Fruit fly (Drosophila melanogaster) whole organism, embryonic: Measurements from ENCODE around the gene Hrd3.
A peak's percentile ranks its signal among the peaks of the same experiment; 100 is the strongest.

Source experiments
- Atf3 ChIP-seq: fragments of 200-800 bp; sonication (Bioruptor generic); optimal IDR thresholded peaks from 3 replicates; lab custom pipeline; 2016; ENCODE audit warnings: missing biosample characterization, missing genetic modification characterization
- Awh ChIP-seq: fragments of 200-800 bp; sonication (Bioruptor generic); IDR thresholded peaks from 2 replicates; pipeline ENCODE4, ENCODE4 v1.3.6; 2022; ENCODE audit warnings: missing biosample characterization, missing genetic modification characterization
- CG10565 ChIP-seq: fragments of 200-800 bp; sonication (Bioruptor generic); optimal IDR thresholded peaks from 3 replicates; lab custom pipeline; 2016; ENCODE audit warnings: missing biosample characterization, mild to moderate bottlenecking, missing genetic modification characterization
- CG12659 ChIP-seq: fragments of 200-800 bp; sonication (Bioruptor generic); optimal IDR thresholded peaks from 3 replicates; lab custom pipeline; 2017; ENCODE audit warnings: mild to moderate bottlenecking, missing biosample characterization, missing genetic modification reagents, missing genetic modification characterization
- CG16813 ChIP-seq: fragments of 200-800 bp; sonication (Bioruptor generic); IDR thresholded peaks from 3 replicates; pipeline ENCODE4 v1.3.6; 2022; ENCODE audit warnings: missing biosample characterization, missing genetic modification characterization; ENCODE audit not compliant: partially characterized antibody
- CG17186 ChIP-seq: fragments of 200-800 bp; sonication (Bioruptor generic); optimal IDR thresholded peaks from 3 replicates; lab custom pipeline; 2017; ENCODE audit warnings: missing biosample characterization, missing genetic modification reagents, missing genetic modification characterization
- CG17385 ChIP-seq: fragments of 200-800 bp; sonication (Bioruptor generic); optimal IDR thresholded peaks from 3 replicates; lab custom pipeline; 2018; ENCODE audit warnings: missing biosample characterization, mild to moderate bottlenecking, missing genetic modification characterization
- CG17568 ChIP-seq: fragments of 200-800 bp; sonication (Bioruptor generic); optimal IDR thresholded peaks from 2 replicates; lab custom pipeline; 2018; ENCODE audit warnings: missing biosample characterization, mild to moderate bottlenecking, missing genetic modification characterization, moderate library complexity
- CG3163 ChIP-seq: fragments of 200-800 bp; sonication (Bioruptor generic); optimal IDR thresholded peaks from 3 replicates; lab custom pipeline; 2016; ENCODE audit warnings: missing biosample characterization, missing genetic modification characterization
- CG33557 ChIP-seq: fragments of 200-800 bp; sonication (Bioruptor generic); optimal IDR thresholded peaks from 2 replicates; lab custom pipeline; 2019; ENCODE audit warnings: missing biosample characterization, mild to moderate bottlenecking, missing genetic modification characterization, moderate library complexity
- CG34376 ChIP-seq: fragments of 200-800 bp; sonication (Bioruptor generic); optimal IDR thresholded peaks from 2 replicates; lab custom pipeline; 2018; ENCODE audit warnings: missing biosample characterization, mild to moderate bottlenecking, missing genetic modification characterization
- CG3847 ChIP-seq: fragments of 200-800 bp; sonication (Bioruptor generic); IDR thresholded peaks from 2 replicates; pipeline ENCODE4 v1.3.6; 2022; ENCODE audit warnings: missing biosample characterization, missing genetic modification characterization
- CG4328 ChIP-seq: fragments of 200-800 bp; sonication (Bioruptor generic); optimal IDR thresholded peaks from 3 replicates; lab custom pipeline; 2017; ENCODE audit warnings: missing biosample characterization, missing genetic modification reagents, missing genetic modification characterization
- CG4404 ChIP-seq: fragments of 200-800 bp; sonication (Bioruptor generic); IDR thresholded peaks from 2 replicates; pipeline ENCODE4 v1.3.6; 2022; ENCODE audit warnings: missing biosample characterization, missing genetic modification characterization
- CG6272 ChIP-seq: fragments of 200-800 bp; sonication (Bioruptor generic); IDR thresholded peaks from 2 replicates; pipeline ENCODE4 v1.3.6; 2022; ENCODE audit warnings: missing biosample characterization, missing genetic modification characterization
- CG7357 ChIP-seq: fragments of 200-800 bp; sonication (Bioruptor generic); IDR thresholded peaks from 3 replicates; pipeline ENCODE4 v1.3.6; 2022; ENCODE audit warnings: missing biosample characterization, missing genetic modification characterization
- CG7987 ChIP-seq: fragments of 200-800 bp; sonication (Bioruptor generic); optimal IDR thresholded peaks from 2 replicates; lab custom pipeline; 2018; ENCODE audit warnings: missing biosample characterization, mild to moderate bottlenecking, missing genetic modification characterization, moderate library complexity
- CG9609 ChIP-seq: fragments of 200-800 bp; sonication (Bioruptor generic); optimal IDR thresholded peaks from 3 replicates; lab custom pipeline; 2016; ENCODE audit warnings: missing biosample characterization, missing genetic modification characterization
- Drgx ChIP-seq: fragments of 200-800 bp; sonication (Bioruptor generic); IDR thresholded peaks from 2 replicates; pipeline ENCODE4 v1.3.6; 2022; ENCODE audit warnings: missing biosample characterization, missing genetic modification characterization
- Hand ChIP-seq: fragments of 200-800 bp; sonication (Bioruptor generic); optimal IDR thresholded peaks from 2 replicates; lab custom pipeline; 2017; ENCODE audit warnings: mild to moderate bottlenecking, missing biosample characterization, missing genetic modification reagents, missing genetic modification characterization
- Hr51 ChIP-seq, 2 experiments: fragments of 200-800 bp; sonication (Bioruptor generic); optimal IDR thresholded peaks; 2 replicates in 1 of 2; 3 replicates in 1 of 2; lab custom pipeline; 2016 to 2018; ENCODE audit warnings: missing biosample characterization in 2 of 2, missing genetic modification characterization in 2 of 2, mild to moderate bottlenecking in 1 of 2, moderate library complexity in 1 of 2
- Hr78 ChIP-seq, 2 experiments: fragments of 200-800 bp in 1 of 2; fragments of >200 bp in 1 of 2; sonication (Bioruptor generic) in 1 of 2; optimal IDR thresholded peaks; 2 replicates each; lab custom pipeline; 2017 to 2019; ENCODE audit warnings: missing biosample characterization in 2 of 2, missing genetic modification characterization in 2 of 2, mild to moderate bottlenecking in 1 of 2, moderate library complexity in 1 of 2
- Six4 ChIP-seq: fragments of 200-800 bp; sonication (Bioruptor generic); optimal IDR thresholded peaks from 2 replicates; lab custom pipeline; 2016; ENCODE audit warnings: missing biosample characterization, missing genetic modification characterization
- Sox100B ChIP-seq: fragments of 200-800 bp; sonication (Bioruptor generic); optimal IDR thresholded peaks from 3 replicates; lab custom pipeline; 2018; ENCODE audit warnings: missing biosample characterization, mild to moderate bottlenecking, missing genetic modification characterization
- Sry-δ ChIP-seq: fragments of 200-800 bp; sonication (Bioruptor generic); optimal IDR thresholded peaks from 2 replicates; lab custom pipeline; 2016; ENCODE audit warnings: missing biosample characterization, missing genetic modification characterization
- Ssrp ChIP-seq: fragments of 200-800 bp; sonication (Bioruptor generic); optimal IDR thresholded peaks from 2 replicates; lab custom pipeline; 2018; ENCODE audit warnings: missing biosample characterization, mild to moderate bottlenecking, missing genetic modification characterization, moderate library complexity
- Usf ChIP-seq: fragments of 200-800 bp; sonication (Bioruptor generic); optimal IDR thresholded peaks from 2 replicates; lab custom pipeline; 2017; ENCODE audit warnings: missing genotype, missing biosample characterization, missing genetic modification characterization
- ara ChIP-seq: fragments of 200-800 bp; sonication (Bioruptor generic); IDR thresholded peaks from 2 replicates; pipeline ENCODE4 v1.3.6; 2022; ENCODE audit warnings: missing biosample characterization, missing genetic modification characterization
- br ChIP-seq: fragments of >200 bp; optimal IDR thresholded peaks from 2 replicates; lab custom pipeline; 2017
- bsh ChIP-seq, 2 experiments: fragments of 200-800 bp; sonication (Bioruptor generic); optimal IDR thresholded peaks; 2 replicates each; lab custom pipeline; 2017 to 2018; ENCODE audit warnings: mild to moderate bottlenecking in 2 of 2, missing biosample characterization in 2 of 2, missing genetic modification characterization in 2 of 2, moderate library complexity in 1 of 2
- disco-r ChIP-seq: fragments of 200-800 bp; sonication (Bioruptor generic); optimal IDR thresholded peaks from 2 replicates; lab custom pipeline; 2016; ENCODE audit warnings: missing biosample characterization, missing genetic modification characterization
- ems ChIP-seq: fragments of 200-800 bp; sonication (Bioruptor generic); optimal IDR thresholded peaks from 3 replicates; lab custom pipeline; 2016; ENCODE audit warnings: missing biosample characterization, missing genetic modification characterization
- esg ChIP-seq: fragments of 200-800 bp; sonication (Bioruptor generic); conservative IDR thresholded peaks from 2 replicates; pipeline ENCODE4 v1.3.6; 2022; ENCODE audit warnings: missing biosample characterization, missing genetic modification characterization
- exex ChIP-seq: fragments of 200-800 bp; sonication (Bioruptor generic); optimal IDR thresholded peaks from 4 replicates; lab custom pipeline; 2018; ENCODE audit warnings: missing biosample characterization, mild to moderate bottlenecking, missing genetic modification characterization, moderate library complexity
- gcm ChIP-seq: fragments of 200-800 bp; sonication (Bioruptor generic); optimal IDR thresholded peaks from 2 replicates; lab custom pipeline; 2019; ENCODE audit warnings: missing biosample characterization, mild to moderate bottlenecking, missing genetic modification characterization, moderate library complexity
- grn ChIP-seq: fragments of 200-800 bp; sonication (Bioruptor generic); optimal IDR thresholded peaks from 3 replicates; lab custom pipeline; 2017; ENCODE audit warnings: missing biosample characterization, missing genetic modification characterization
- gsb-n ChIP-seq: fragments of 200-800 bp; sonication (Bioruptor generic); optimal IDR thresholded peaks from 3 replicates; lab custom pipeline; 2018; ENCODE audit warnings: missing biosample characterization, mild to moderate bottlenecking, missing genetic modification characterization
- gt ChIP-seq: fragments of 200-800 bp; sonication (Bioruptor generic); IDR thresholded peaks from 2 replicates; pipeline ENCODE4 v1.3.6; 2022; ENCODE audit warnings: missing biosample characterization, missing genetic modification characterization
- ham ChIP-seq: fragments of 200-800 bp; sonication (Bioruptor generic); IDR thresholded peaks from 2 replicates; pipeline ENCODE4 v1.3.6; 2022; ENCODE audit warnings: missing biosample characterization, missing genetic modification characterization
- her ChIP-seq: fragments of 200-800 bp; sonication (Bioruptor generic); optimal IDR thresholded peaks from 2 replicates; lab custom pipeline; 2016; ENCODE audit warnings: missing biosample characterization, missing genetic modification characterization
- mirr ChIP-seq: fragments of 200-800 bp; sonication (Bioruptor generic); optimal IDR thresholded peaks from 3 replicates; lab custom pipeline; 2018; ENCODE audit warnings: missing biosample characterization, mild to moderate bottlenecking, missing genetic modification characterization
- nom ChIP-seq: fragments of 200-800 bp; sonication (Bioruptor generic); optimal IDR thresholded peaks from 2 replicates; lab custom pipeline; 2017; ENCODE audit warnings: missing biosample characterization, missing genetic modification characterization, mild to moderate bottlenecking, moderate library complexity, missing genetic modification reagents
- odd ChIP-seq: fragments of 200-800 bp; sonication (Bioruptor generic); optimal IDR thresholded peaks from 2 replicates; lab custom pipeline; 2017; ENCODE audit warnings: missing biosample characterization, mild to moderate bottlenecking, missing genetic modification characterization
- phol ChIP-seq: fragments of 200-800 bp; sonication (Bioruptor generic); optimal IDR thresholded peaks from 3 replicates; lab custom pipeline; 2018; ENCODE audit warnings: missing biosample characterization, mild to moderate bottlenecking, missing genetic modification characterization, moderate library complexity
- schlank ChIP-seq: fragments of 200-800 bp; sonication (Bioruptor generic); optimal IDR thresholded peaks from 2 replicates; lab custom pipeline; 2018; ENCODE audit warnings: missing biosample characterization, mild to moderate bottlenecking, missing genetic modification characterization
- sd ChIP-seq: fragments of 200-800 bp; sonication (Bioruptor generic); optimal IDR thresholded peaks from 3 replicates; lab custom pipeline; 2018; ENCODE audit warnings: missing biosample characterization, mild to moderate bottlenecking, missing genetic modification characterization, moderate library complexity
- so ChIP-seq: fragments of 200-800 bp; sonication (Bioruptor generic); IDR thresholded peaks from 3 replicates; pipeline ENCODE4 v1.3.6; 2022; ENCODE audit warnings: missing biosample characterization, missing genetic modification characterization
- sug ChIP-seq: fragments of 200-800 bp; optimal IDR thresholded peaks from 2 replicates; lab custom pipeline; 2019; ENCODE audit warnings: missing biosample characterization, mild to moderate bottlenecking, missing genetic modification characterization, moderate library complexity
- trh ChIP-seq: fragments of 200-800 bp; sonication (Bioruptor generic); optimal IDR thresholded peaks from 2 replicates; lab custom pipeline; 2016; ENCODE audit warnings: missing biosample characterization, missing genetic modification characterization
- tx ChIP-seq: fragments of 200-800 bp; sonication (Bioruptor generic); optimal IDR thresholded peaks from 2 replicates; lab custom pipeline; 2016; ENCODE audit warnings: missing biosample characterization, missing genetic modification characterization

Hrd3 gene

dm6 chr3R:23763622-23764273 is 5.4 kb upstream of the Hrd3 start, which contains the start of gene Lsd-1 (continued):
- TF ChIP-seq CG3163 (GFP tag; lab: Kevin White, UChicago) (no peak), sd (tag; lab: Kevin White, UChicago) (peak; percentile 43), Atf3 (GFP tag; lab: Kevin White, UChicago) (no peak), CG10565 (no peak), bsh (GFP tag; optimal IDR thresholded peaks at IDR 0.05; lab: Kevin White, UChicago) (peak in 1 of 2 experiments; percentile 52), CG16813 (GFP tag; lab: Robert Waterston, UW) (no peak), Hr51 (GFP tag; optimal IDR thresholded peaks at IDR 0.05; lab: Kevin White, UChicago) (no peak), her (GFP tag; lab: Kevin White, UChicago) (no peak), CG6272 (GFP tag; lab: Robert Waterston, UW) (no peak), CG34376 (GFP tag; lab: Kevin White, UChicago) (peak; percentile 83), gt (no peak), ems (GFP tag; lab: Kevin White, UChicago) (no peak), ham (GFP tag; lab: Robert Waterston, UW) (no peak), Awh (GFP tag; lab: Robert Waterston, UW) (no peak), CG3847 (GFP tag; lab: Robert Waterston, UW) (no peak), CG17186 (GFP tag; lab: Kevin White, UChicago) (no peak), Hand (no peak), grn (peak; percentile 29), exex (tag; lab: Kevin White, UChicago) (peak; percentile 3), br (lab: Kevin White, UChicago) (no peak), Drgx (GFP tag; lab: Robert Waterston, UW) (peak; percentile 45; the same call in 1 of the 2 replicates), mirr (GFP tag; lab: Kevin White, UChicago) (peak; percentile 28), CG7987 (GFP tag; lab: Kevin White, UChicago) (peak; percentile 50), Hr78 (GFP tag; optimal IDR thresholded peaks at IDR 0.05; lab: Kevin White, UChicago) (peak in 1 of 2 experiments; percentile 53), Sox100B (GFP tag; lab: Kevin White, UChicago) (no peak), CG9609 (GFP tag; lab: Kevin White, UChicago) (no peak), gcm (GFP tag; lab: Kevin White, UChicago) (no peak), CG12659 (GFP tag; lab: Kevin White, UChicago) (no peak), Usf (GFP tag; lab: Kevin White, UChicago) (no peak), CG17385 (no peak), so (GFP tag; lab: Robert Waterston, UW) (no peak), odd (no peak), Six4 (GFP tag; lab: Kevin White, UChicago) (no peak), CG4328 (GFP tag; lab: Kevin White, UChicago) (no peak), tx (GFP tag; lab: Kevin White, UChicago) (no peak), sug (tag; lab: Kevin White, UChicago) (peak; percentile 61), disco-r (GFP tag; lab: Kevin White, UChicago) (no peak), phol (tag; lab: Kevin White, UChicago) (no peak), ara (no peak), Ssrp (tag; lab: Kevin White, UChicago) (no peak), CG4404 (GFP tag; lab: Robert Waterston, UW) (no peak), CG17568 (no peak), CG33557 (GFP tag; lab: Kevin White, UChicago) (no peak), Sry-δ (GFP tag; lab: Kevin White, UChicago) (no peak), trh (GFP tag; lab: Kevin White, UChicago) (no peak), schlank (tag; lab: Kevin White, UChicago) (no peak), esg (GFP tag; lab: Robert Waterston, UW) (no peak), gsb-n (tag; lab: Kevin White, UChicago) (no peak), CG7357 (GFP tag; lab: Robert Waterston, UW) (no peak), nom (GFP tag; lab: Kevin White, UChicago) (peak; percentile 84)
